Fruit fly (Drosophila melanogaster) whole organism, adult: ENCODE measurements around the gene CG8861.

Source experiments
- CG11617 ChIP-seq: fragments of 200-800 bp; sonication (Bioruptor generic); optimal IDR thresholded peaks from 2 replicates; lab custom pipeline; 2017; ENCODE audit warnings: mild to moderate bottlenecking, missing biosample characterization, missing genetic modification reagents, missing genetic modification characterization
- CG12768 ChIP-seq: fragments of 200-800 bp; sonication (Bioruptor generic); optimal IDR thresholded peaks from 2 replicates; lab custom pipeline; 2017; ENCODE audit warnings: missing biosample characterization, missing genetic modification characterization, mild to moderate bottlenecking, moderate library complexity, missing genetic modification reagents
- CG14711 ChIP-seq: fragments of 200-800 bp; sonication (Bioruptor generic); optimal IDR thresholded peaks from 2 replicates; lab custom pipeline; 2018; ENCODE audit warnings: missing biosample characterization, mild to moderate bottlenecking, missing genetic modification characterization, moderate library complexity
- CG1620 ChIP-seq: fragments of 200-800 bp; sonication (Bioruptor generic); optimal IDR thresholded peaks from 2 replicates; lab custom pipeline; 2016; ENCODE audit warnings: missing biosample characterization, missing genetic modification characterization
- CG33017 ChIP-seq: fragments of 200-800 bp; sonication (Bioruptor generic); optimal IDR thresholded peaks from 2 replicates; lab custom pipeline; 2018; ENCODE audit warnings: missing biosample characterization, mild to moderate bottlenecking, missing genetic modification characterization, moderate library complexity
- CG5204 ChIP-seq: fragments of 200-800 bp; sonication (Bioruptor generic); optimal IDR thresholded peaks from 2 replicates; lab custom pipeline; 2016; ENCODE audit warnings: missing biosample characterization, missing genetic modification characterization
- CG7045 ChIP-seq: fragments of 200-800 bp; sonication (Bioruptor generic); optimal IDR thresholded peaks from 2 replicates; lab custom pipeline; 2017; ENCODE audit warnings: missing biosample characterization, mild to moderate bottlenecking, missing genetic modification characterization
- CG7101 ChIP-seq: fragments of 200-800 bp; sonication (Bioruptor generic); optimal IDR thresholded peaks from 2 replicates; lab custom pipeline; 2018; ENCODE audit warnings: missing biosample characterization, mild to moderate bottlenecking, missing genetic modification characterization, moderate library complexity
- Clk ChIP-seq: fragments of 200-800 bp; sonication (Bioruptor generic); optimal IDR thresholded peaks from 2 replicates; lab custom pipeline; 2017; ENCODE audit warnings: missing biosample characterization, missing genetic modification characterization
- Crg-1 ChIP-seq: fragments of 200-800 bp; sonication (Bioruptor generic); optimal IDR thresholded peaks from 2 replicates; lab custom pipeline; 2016; ENCODE audit warnings: missing biosample characterization, missing genetic modification characterization
- Hr96 ChIP-seq: fragments of 200-800 bp; sonication (Bioruptor generic); optimal IDR thresholded peaks from 2 replicates; lab custom pipeline; 2016; ENCODE audit warnings: missing biosample characterization, missing genetic modification characterization
- Mnt ChIP-seq: fragments of 200-800 bp; sonication (Bioruptor generic); optimal IDR thresholded peaks from 2 replicates; lab custom pipeline; 2016; ENCODE audit warnings: missing biosample characterization, mild to moderate bottlenecking, missing genetic modification characterization
- bab1 ChIP-seq: fragments of 200-800 bp; sonication (Bioruptor generic); optimal IDR thresholded peaks from 3 replicates; lab custom pipeline; 2019; ENCODE audit warnings: missing biosample characterization, mild to moderate bottlenecking, missing genetic modification characterization, moderate library complexity
- cic ChIP-seq: fragments of 200-800 bp; sonication (Bioruptor generic); optimal IDR thresholded peaks from 2 replicates; lab custom pipeline; 2017; ENCODE audit warnings: missing biosample characterization, mild to moderate bottlenecking, missing genetic modification characterization, moderate library complexity
- cnc ChIP-seq, 2 experiments: fragments of >200 bp; optimal IDR thresholded peaks; 2 replicates each; lab custom pipeline; 2017
- kay ChIP-seq: fragments of 200-800 bp; sonication (Bioruptor generic); peaks from one replicate; lab custom pipeline; 2016; ENCODE audit warnings: missing biosample characterization, missing genetic modification characterization, borderline replicate concordance
- ovo ChIP-seq: fragments of 200-800 bp; sonication (Bioruptor generic); optimal IDR thresholded peaks from 2 replicates; lab custom pipeline; 2016; ENCODE audit warnings: missing biosample characterization, missing genetic modification characterization
- pad ChIP-seq: fragments of 200-800 bp; sonication (Bioruptor generic); optimal IDR thresholded peaks from 3 replicates; lab custom pipeline; 2017; ENCODE audit warnings: missing biosample characterization, missing genetic modification characterization, mild to moderate bottlenecking, moderate library complexity, missing genetic modification reagents
- tj ChIP-seq: fragments of 200-800 bp; sonication (Bioruptor generic); optimal IDR thresholded peaks from 3 replicates; lab custom pipeline; 2017; ENCODE audit warnings: missing biosample characterization, mild to moderate bottlenecking, missing genetic modification characterization, moderate library complexity
- toe ChIP-seq: fragments of 200-800 bp; sonication (Bioruptor generic); optimal IDR thresholded peaks from 2 replicates; lab custom pipeline; 2016; ENCODE audit warnings: missing biosample characterization, missing genetic modification characterization

Gene CG8861

dm6 chr3R:9330231-9330630 is 1.9 kb upstream of the CG8861 start, which contains the start of gene CG12951:
Gene CG12951 (minus strand): TSS chr3R:9330331.
- TF ChIP-seq cic (GFP tag; lab: Kevin White, UChicago) (no peak), Clk (GFP tag; lab: Kevin White, UChicago) (no peak), CG5204 (GFP tag; lab: Kevin White, UChicago) (no peak), pad (GFP tag; lab: Kevin White, UChicago) (no peak), Mnt (GFP tag; lab: Kevin White, UChicago) (no peak), toe (GFP tag; lab: Kevin White, UChicago) (no peak), ovo (no peak), CG7045 (GFP tag; lab: Kevin White, UChicago) (no peak), Hr96 (GFP tag; lab: Kevin White, UChicago) (no peak), CG1620 (no peak), kay (no peak)

- TF ChIP-seq CG11617 = no peak
- no peak for TF ChIP-seq toe (GFP tag; lab: Kevin White, UChicago)
- no peak for TF ChIP-seq Mnt (GFP tag; lab: Kevin White, UChicago)
- no peak for TF ChIP-seq Crg-1
Measured at dm6 chr3R:9328812-9329211, 501 bp upstream of the CG8861 start.

dm6 chr3R:9321470-9321869 is 6.8 kb downstream of the CG8861 start, which contains the start of gene HP1e:
Gene HP1e (plus strand): TSS chr3R:9321770.
- TF ChIP-seq Mnt (GFP tag; lab: Kevin White, UChicago) (no peak), ovo (no peak), CG14711 (no peak), CG7045 (GFP tag; lab: Kevin White, UChicago) (no peak), cic (GFP tag; lab: Kevin White, UChicago) (no peak), CG7101 (tag; lab: Kevin White, UChicago) (no peak), CG12768 (GFP tag; lab: Kevin White, UChicago) (no peak), bab1 (no peak), Crg-1 (no peak), toe (GFP tag; lab: Kevin White, UChicago) (no peak), tj (GFP tag; lab: Kevin White, UChicago) (no peak), Hr96 (GFP tag; lab: Kevin White, UChicago) (no peak), pad (GFP tag; lab: Kevin White, UChicago) (no peak), CG33017 (no peak), kay (no peak), CG11617 (no peak), CG5204 (GFP tag; lab: Kevin White, UChicago) (no peak), Clk (GFP tag; lab: Kevin White, UChicago) (no peak), cnc (optimal IDR thresholded peaks at IDR 0.05; lab: Kevin White, UChicago) (no peak), CG1620 (no peak)

- TF ChIP-seq cnc (optimal IDR thresholded peaks at IDR 0.05; lab: Kevin White, UChicago) = no peak
Measured at dm6 chr3R:9297163-9297562, 31.1 kb downstream of the CG8861 start.

- no peak for TF ChIP-seq CG11617
- no peak for TF ChIP-seq toe (GFP tag; lab: Kevin White, UChicago)
- no peak for TF ChIP-seq bab1
Measured at dm6 chr3R:9287710-9288109, 40.6 kb downstream of the CG8861 start.

dm6 chr3R:9266765-9267164 is 61.5 kb downstream of the CG8861 start, which contains the start of the genes TrpRS and Vps16A:
Gene TrpRS (minus strand): TSS chr3R:9266904.
Gene Vps16A (plus strand): TSS chr3R:9267019.
- peak; percentile 1 for TF ChIP-seq tj (GFP tag; lab: Kevin White, UChicago)
- peak; percentile 60 for TF ChIP-seq Mnt (GFP tag; lab: Kevin White, UChicago)
- TF ChIP-seq CG5204 (GFP tag; lab: Kevin White, UChicago) = no peak
- TF ChIP-seq Crg-1 = no peak
- peak; percentile 77 for TF ChIP-seq bab1
- peak; percentile 18 for TF ChIP-seq cic (GFP tag; lab: Kevin White, UChicago)
- TF ChIP-seq CG7045 (GFP tag; lab: Kevin White, UChicago) = no peak
- TF ChIP-seq CG11617 = no peak
- no peak for TF ChIP-seq CG33017
- TF ChIP-seq CG12768 (GFP tag; lab: Kevin White, UChicago) = no peak
- no peak for TF ChIP-seq Hr96 (GFP tag; lab: Kevin White, UChicago)
- no peak for TF ChIP-seq CG7101 (tag; lab: Kevin White, UChicago)
- peak; percentile 15 for TF ChIP-seq toe (GFP tag; lab: Kevin White, UChicago)
- no peak for TF ChIP-seq ovo
- no peak for TF ChIP-seq Clk (GFP tag; lab: Kevin White, UChicago)
- TF ChIP-seq CG14711 = peak; percentile 99

dm6 chr3R:9264042-9264441 is 64.3 kb downstream of the CG8861 start, which contains the start of gene sage:
Gene sage (minus strand): TSS chr3R:9264142.
- TF ChIP-seq CG7045 (GFP tag; lab: Kevin White, UChicago) (no peak), pad (GFP tag; lab: Kevin White, UChicago) (no peak), Clk (GFP tag; lab: Kevin White, UChicago) (no peak), tj (GFP tag; lab: Kevin White, UChicago) (no peak), CG12768 (GFP tag; lab: Kevin White, UChicago) (no peak)
